Fruit fly (Drosophila melanogaster): Measurements from ENCODE around the gene CG3698.
A peak's percentile ranks its signal among the peaks of the same experiment; 100 is the strongest.

The CG3698 gene

dm6 chr3L:20771891-20772646, 26.1 kb downstream of the CG3698 start:
- TF ChIP-seq Hnf4 (GFP tag; optimal IDR thresholded peaks at IDR 0.05) (peak; percentile 73), Dif (GFP tag; optimal IDR thresholded peaks at IDR 0.05; ENCODE audit: partially characterized antibody) (no peak), jim (GFP tag; optimal IDR thresholded peaks at IDR 0.05) (no peak), N (GFP tag; optimal IDR thresholded peaks at IDR 0.05) (no peak), psq (GFP tag; optimal IDR thresholded peaks at IDR 0.05) (peak; percentile 53), brk (GFP tag; optimal IDR thresholded peaks at IDR 0.05) (no peak), OdsH (GFP tag; optimal IDR thresholded peaks at IDR 0.05) (peak; percentile 78), GATAd (GFP tag; optimal IDR thresholded peaks at IDR 0.05) (no peak), sv (GFP tag; optimal IDR thresholded peaks at IDR 0.05) (peak; percentile 55), CG32264 (GFP tag; optimal IDR thresholded peaks at IDR 0.05) (no peak), usp (GFP tag; optimal IDR thresholded peaks at IDR 0.05) (no peak), lola (GFP tag; optimal IDR thresholded peaks at IDR 0.05) (no peak), Mio (GFP tag; optimal IDR thresholded peaks at IDR 0.05) (no peak), HLH106 (tag; optimal IDR thresholded peaks at IDR 0.05) (peak; percentile 68), woc (GFP tag; optimal IDR thresholded peaks at IDR 0.05) (peak; percentile 67), dsf (GFP tag; optimal IDR thresholded peaks at IDR 0.05; ENCODE audit: borderline replicate concordance) (no peak), pan (optimal IDR thresholded peaks at IDR 0.05) (no peak), foxo (GFP tag; optimal IDR thresholded peaks at IDR 0.05) (peak in 1 of 2 experiments; percentile 80), Rel (GFP tag; optimal IDR thresholded peaks at IDR 0.05) (no peak), Rel (tag; optimal IDR thresholded peaks at IDR 0.05) (no peak), sage (GFP tag; optimal IDR thresholded peaks at IDR 0.05) (peak; percentile 65), dl (GFP tag; optimal IDR thresholded peaks at IDR 0.05; ENCODE audit: insufficient read depth in 1 of 2, partially characterized antibody in 2 of 2) (no peak), CrebA (GFP tag; optimal IDR thresholded peaks at IDR 0.05; ENCODE audit: borderline replicate concordance) (no peak), Vsx2 (GFP tag; optimal IDR thresholded peaks at IDR 0.05; ENCODE audit: partially characterized antibody) (no peak), ey (GFP tag; optimal IDR thresholded peaks at IDR 0.05) (peak; percentile 71), CG9705 (GFP tag; optimal IDR thresholded peaks at IDR 0.05) (no peak), Abd-B (GFP tag; optimal IDR thresholded peaks at IDR 0.05) (no peak), h (GFP tag; optimal IDR thresholded peaks at IDR 0.05) (peak; percentile 75), Hr78 (GFP tag; optimal IDR thresholded peaks at IDR 0.05) (no peak), Dfd (GFP tag; optimal IDR thresholded peaks at IDR 0.05) (no peak), dmrt93B (GFP tag; optimal IDR thresholded peaks at IDR 0.05) (peak; percentile 41), Jra (GFP tag; optimal IDR thresholded peaks at IDR 0.05) (peak; percentile 55), Hr83 (GFP tag; optimal IDR thresholded peaks at IDR 0.05; ENCODE audit: poor library complexity, severe bottlenecking) (peak; percentile 31), fru (GFP tag; optimal IDR thresholded peaks at IDR 0.05) (peak; percentile 80), br (GFP tag; optimal IDR thresholded peaks at IDR 0.05) (peak; percentile 72), rgr (GFP tag; optimal IDR thresholded peaks at IDR 0.05) (peak; percentile 78), tai (GFP tag; optimal IDR thresholded peaks at IDR 0.05) (no peak), Sp1 (GFP tag; optimal IDR thresholded peaks at IDR 0.05) (peak; percentile 46), Myc (optimal IDR thresholded peaks at IDR 0.05) (peak; percentile 76)

dm6 chr3L:20771001-20771890, 26.9 kb downstream of the CG3698 start, which contains the start of the genes CG4042 and Pitslre:
Gene CG4042, minus strand, starts transcription at chr3L:20771507.
Gene Pitslre, plus strand, starts transcription at chr3L:20771528.
- TF ChIP-seq dmrt93B (GFP tag; optimal IDR thresholded peaks at IDR 0.05), result peak; percentile 13
- TF ChIP-seq N (GFP tag; optimal IDR thresholded peaks at IDR 0.05), result no peak
- no peak for TF ChIP-seq Rel (GFP tag; optimal IDR thresholded peaks at IDR 0.05)
- TF ChIP-seq Rel (tag; optimal IDR thresholded peaks at IDR 0.05), result no peak
- peak; percentile 52 for TF ChIP-seq h (GFP tag; optimal IDR thresholded peaks at IDR 0.05)
- TF ChIP-seq CG9705 (GFP tag; optimal IDR thresholded peaks at IDR 0.05), result no peak
- TF ChIP-seq woc (GFP tag; optimal IDR thresholded peaks at IDR 0.05), result peak; percentile 31
- peak; percentile 27 for TF ChIP-seq sage (GFP tag; optimal IDR thresholded peaks at IDR 0.05)
- TF ChIP-seq fru (GFP tag; optimal IDR thresholded peaks at IDR 0.05), result peak; percentile 38
- no peak for TF ChIP-seq Dif (GFP tag; optimal IDR thresholded peaks at IDR 0.05; ENCODE audit: partially characterized antibody)
- TF ChIP-seq GATAd (GFP tag; optimal IDR thresholded peaks at IDR 0.05), result no peak
- TF ChIP-seq sv (GFP tag; optimal IDR thresholded peaks at IDR 0.05), result peak; percentile 35
- TF ChIP-seq Hr83 (GFP tag; optimal IDR thresholded peaks at IDR 0.05; ENCODE audit: poor library complexity, severe bottlenecking), result peak; percentile 23
- TF ChIP-seq Hnf4 (GFP tag; optimal IDR thresholded peaks at IDR 0.05), result peak; percentile 58
- TF ChIP-seq dsf (GFP tag; optimal IDR thresholded peaks at IDR 0.05; ENCODE audit: borderline replicate concordance), result no peak
- no peak for TF ChIP-seq Hr78 (GFP tag; optimal IDR thresholded peaks at IDR 0.05)
- TF ChIP-seq dl (GFP tag; optimal IDR thresholded peaks at IDR 0.05; ENCODE audit: insufficient read depth in 1 of 2, partially characterized antibody in 2 of 2), result no peak
- peak; percentile 6 for TF ChIP-seq br (GFP tag; optimal IDR thresholded peaks at IDR 0.05)
- TF ChIP-seq Dfd (GFP tag; optimal IDR thresholded peaks at IDR 0.05), result no peak
- no peak for TF ChIP-seq pan (optimal IDR thresholded peaks at IDR 0.05)
- TF ChIP-seq CG32264 (GFP tag; optimal IDR thresholded peaks at IDR 0.05), result no peak
- TF ChIP-seq foxo (GFP tag; optimal IDR thresholded peaks at IDR 0.05), result peak in 1 of 2 experiments; percentile 67
- peak; percentile 54 for TF ChIP-seq OdsH (GFP tag; optimal IDR thresholded peaks at IDR 0.05)
- TF ChIP-seq Jra (GFP tag; optimal IDR thresholded peaks at IDR 0.05), result peak; percentile 22
- no peak for TF ChIP-seq CrebA (GFP tag; optimal IDR thresholded peaks at IDR 0.05; ENCODE audit: borderline replicate concordance)
- TF ChIP-seq rgr (GFP tag; optimal IDR thresholded peaks at IDR 0.05), result peak; percentile 47
- no peak for TF ChIP-seq Abd-B (GFP tag; optimal IDR thresholded peaks at IDR 0.05)
- TF ChIP-seq tai (GFP tag; optimal IDR thresholded peaks at IDR 0.05), result no peak
- TF ChIP-seq Myc (optimal IDR thresholded peaks at IDR 0.05), result no peak
- TF ChIP-seq brk (GFP tag; optimal IDR thresholded peaks at IDR 0.05), result peak; percentile 72
- peak; percentile 57 for TF ChIP-seq psq (GFP tag; optimal IDR thresholded peaks at IDR 0.05)
